Worm (Caenorhabditis elegans) whole organism, young adult: Measurements from ENCODE around the gene F17C11.26.

ENCODE experiments used
- D2030.7 ChIP-seq: fragments of 200-800 bp; sonication (Bioruptor generic); IDR thresholded peaks from 2 replicates; pipeline ENCODE4 v1.3.6; 2022; ENCODE audit warnings: missing genetic modification reagents, missing genetic modification characterization, missing compliant biosample characterization
- F22D6.2 ChIP-seq: sonication (generic microtip); optimal IDR thresholded peaks from 2 replicates; lab custom pipeline; 2016; ENCODE audit warnings: mild to moderate bottlenecking, missing genetic modification characterization, missing compliant biosample characterization
- F23B12.7 ChIP-seq: sonication (generic microtip); optimal IDR thresholded peaks from 2 replicates; lab custom pipeline; 2017; ENCODE audit warnings: missing genetic modification characterization, mild to moderate bottlenecking, missing compliant biosample characterization, antibody characterized with exemption, moderate library complexity; ENCODE audit not compliant: insufficient read depth
- F33H1.4 ChIP-seq: fragments of 200-800 bp; sonication (Bioruptor generic); IDR thresholded peaks from 2 replicates; pipeline ENCODE4 v1.3.6; 2022; ENCODE audit warnings: missing genetic modification reagents, missing genetic modification characterization, missing compliant biosample characterization
- F39B2.1 ChIP-seq: fragments of 200-800 bp; sonication (Bioruptor generic); IDR thresholded peaks from 2 replicates; pipeline ENCODE4 v1.3.6; 2022; ENCODE audit warnings: missing genetic modification reagents, missing genetic modification characterization, missing compliant biosample characterization
- F52B5.7 ChIP-seq: sonication (generic microtip); optimal IDR thresholded peaks from 2 replicates; lab custom pipeline; 2016; ENCODE audit warnings: mild to moderate bottlenecking, missing genetic modification characterization, missing compliant biosample characterization
- F57A8.1 ChIP-seq: fragments of 200-800 bp; sonication (Bioruptor generic); optimal IDR thresholded peaks from 2 replicates; lab custom pipeline; 2018; ENCODE audit warnings: mild to moderate bottlenecking, missing genetic modification characterization, moderate library complexity, missing compliant biosample characterization
- T26A5.8 ChIP-seq: sonication (generic microtip); optimal IDR thresholded peaks from 2 replicates; lab custom pipeline; 2016; ENCODE audit warnings: missing genetic modification characterization, missing compliant biosample characterization
- Y53F4B.3 ChIP-seq: fragments of 200-800 bp; sonication (Bioruptor generic); IDR thresholded peaks from 2 replicates; pipeline ENCODE4 v1.3.6; 2022; ENCODE audit warnings: missing genetic modification reagents, missing genetic modification characterization, missing compliant biosample characterization
- Y53G8AR.9 ChIP-seq: fragments of 200-800 bp; sonication (Bioruptor generic); conservative IDR thresholded peaks from 2 replicates; pipeline ENCODE4 v1.3.6; 2022; ENCODE audit warnings: missing genetic modification reagents, missing genetic modification characterization, missing compliant biosample characterization
- Y67H2A.10 ChIP-seq: fragments of 200-800 bp; sonication (Bioruptor generic); conservative IDR thresholded peaks from 2 replicates; pipeline ENCODE4 v1.3.6; 2022; ENCODE audit warnings: missing genetic modification reagents, missing genetic modification characterization, missing compliant biosample characterization
- ZK185.1 ChIP-seq: sonication (generic microtip); optimal IDR thresholded peaks from 2 replicates; lab custom pipeline; 2016; ENCODE audit warnings: mild to moderate bottlenecking, missing genetic modification characterization, missing compliant biosample characterization; ENCODE audit not compliant: poor library complexity, severe bottlenecking
- ama-1 ChIP-seq, 3 experiments: fragments of 150-350 bp in 1 of 3; sonication (generic microtip) in 2 of 3; optimal IDR thresholded peaks; 2 replicates each; lab custom pipeline; 2014 to 2018; ENCODE audit warnings: missing biosample characterization in 2 of 3, missing genetic modification characterization in 2 of 3, missing genetic modification reagents in 2 of 3
- aptf-3 ChIP-seq: fragments of 200-800 bp; sonication (Bioruptor generic); IDR thresholded peaks from 2 replicates; pipeline ENCODE4 v1.3.6; 2022; ENCODE audit warnings: missing genetic modification characterization, missing compliant biosample characterization
- atf-7 ChIP-seq: sonication (generic microtip); optimal IDR thresholded peaks from 2 replicates; lab custom pipeline; 2017; ENCODE audit warnings: mild to moderate bottlenecking, missing genetic modification characterization, missing compliant biosample characterization
- cebp-1 ChIP-seq, 2 experiments: fragments of 200-800 bp in 1 of 2; sonication (Bioruptor generic) in 1 of 2; sonication (generic microtip) in 1 of 2; IDR thresholded peaks in 1 of 2; optimal IDR thresholded peaks in 1 of 2; 2 replicates each; pipeline versions ENCODE4 v1.3.6 to Lab custom; 2017 to 2022; ENCODE audit warnings: missing compliant biosample characterization in 2 of 2, missing genetic modification characterization in 2 of 2, mild to moderate bottlenecking in 1 of 2, missing genetic modification reagents in 1 of 2, moderate library complexity in 1 of 2
- ceh-100 ChIP-seq: fragments of 200-800 bp; sonication (Bioruptor generic); IDR thresholded peaks from 2 replicates; pipeline ENCODE4 v1.3.6; 2022; ENCODE audit warnings: missing genetic modification reagents, missing genetic modification characterization, missing compliant biosample characterization
- ceh-40 ChIP-seq: fragments of 200-800 bp; sonication (Bioruptor generic); IDR thresholded peaks from 2 replicates; pipeline ENCODE4 v1.3.6; 2022; ENCODE audit warnings: missing genetic modification characterization, missing compliant biosample characterization
- ceh-58 ChIP-seq: fragments of 200-800 bp; sonication (Bioruptor generic); IDR thresholded peaks from 2 replicates; pipeline ENCODE4 v1.3.6; 2022; ENCODE audit warnings: missing genetic modification characterization, missing compliant biosample characterization
- ceh-79 ChIP-seq: sonication (generic microtip); optimal IDR thresholded peaks from 2 replicates; lab custom pipeline; 2017; ENCODE audit warnings: mild to moderate bottlenecking, missing genetic modification characterization, missing compliant biosample characterization
- chd-7 ChIP-seq: sonication (generic microtip); optimal IDR thresholded peaks from 2 replicates; lab custom pipeline; 2016; ENCODE audit warnings: mild to moderate bottlenecking, missing genetic modification characterization, moderate library complexity, missing compliant biosample characterization
- him-1 ChIP-seq: sonication (generic microtip); optimal IDR thresholded peaks from 2 replicates; lab custom pipeline; 2016; ENCODE audit warnings: missing genotype, missing genetic modification reagents, missing genetic modification characterization, missing compliant biosample characterization
- hlh-12 ChIP-seq: sonication (generic microtip); optimal IDR thresholded peaks from 2 replicates; lab custom pipeline; 2016; ENCODE audit warnings: missing genetic modification characterization, missing compliant biosample characterization
- hrde-1 ChIP-seq: sonication (generic microtip); optimal IDR thresholded peaks from 2 replicates; lab custom pipeline; 2016; ENCODE audit warnings: missing genetic modification characterization, mild to moderate bottlenecking, missing compliant biosample characterization, moderate library complexity, missing genotype, missing genetic modification reagents, borderline replicate concordance
- lag-1 ChIP-seq: fragments of 200-800 bp; sonication (Bioruptor generic); IDR thresholded peaks from 2 replicates; pipeline ENCODE4 v1.3.6; 2022; ENCODE audit warnings: missing genetic modification reagents, missing genetic modification characterization, missing compliant biosample characterization
- lin-40 ChIP-seq: sonication (generic microtip); optimal IDR thresholded peaks from 2 replicates; lab custom pipeline; 2016; ENCODE audit warnings: missing genetic modification characterization, mild to moderate bottlenecking, missing compliant biosample characterization, missing genotype, missing genetic modification reagents
- lin-54 ChIP-seq: fragments of 200-800 bp; sonication (Bioruptor generic); optimal IDR thresholded peaks from 2 replicates; lab custom pipeline; 2018; ENCODE audit warnings: mild to moderate bottlenecking, missing genetic modification characterization, missing compliant biosample characterization
- lsy-27 ChIP-seq: sonication (generic microtip); optimal IDR thresholded peaks from 2 replicates; lab custom pipeline; 2017; ENCODE audit warnings: missing genetic modification characterization, mild to moderate bottlenecking, missing compliant biosample characterization, antibody characterized with exemption, missing genotype, borderline replicate concordance; ENCODE audit not compliant: insufficient read depth
- madf-3 ChIP-seq: fragments of 200-800 bp; sonication (Bioruptor generic); IDR thresholded peaks from 2 replicates; pipeline ENCODE4 v1.3.6; 2022; ENCODE audit warnings: missing genetic modification reagents, missing genetic modification characterization, missing compliant biosample characterization
- madf-6 ChIP-seq: fragments of 200-800 bp; sonication (Bioruptor generic); IDR thresholded peaks from 2 replicates; pipeline ENCODE4 v1.3.6; 2022; ENCODE audit warnings: missing genetic modification reagents, missing genetic modification characterization, missing compliant biosample characterization
- mes-4 ChIP-seq: sonication (generic microtip); optimal IDR thresholded peaks from 2 replicates; lab custom pipeline; 2016; ENCODE audit warnings: missing genotype, missing genetic modification characterization, missing compliant biosample characterization
- nhr-179 ChIP-seq: sonication (generic microtip); optimal IDR thresholded peaks from 2 replicates; lab custom pipeline; 2016; ENCODE audit warnings: mild to moderate bottlenecking, missing genetic modification characterization, missing compliant biosample characterization
- nhr-27 ChIP-seq: fragments of 200-800 bp; sonication (Bioruptor generic); optimal IDR thresholded peaks from 2 replicates; lab custom pipeline; 2018; ENCODE audit warnings: mild to moderate bottlenecking, missing genetic modification characterization, moderate library complexity, missing compliant biosample characterization
- nhr-80 ChIP-seq: sonication (generic microtip); optimal IDR thresholded peaks from 2 replicates; lab custom pipeline; 2016; ENCODE audit warnings: missing genetic modification characterization, missing compliant biosample characterization
- nhr-90 ChIP-seq: sonication (generic microtip); optimal IDR thresholded peaks from 2 replicates; lab custom pipeline; 2016; ENCODE audit warnings: missing genotype, mild to moderate bottlenecking, missing genetic modification characterization, missing compliant biosample characterization
- pha-4 ChIP-seq: fragments of 150-350 bp; sonication (generic microtip); optimal IDR thresholded peaks from 2 replicates; lab custom pipeline; 2014; ENCODE audit warnings: missing biosample characterization, missing genetic modification reagents, missing genetic modification characterization
- rcor-1 ChIP-seq: fragments of 200-800 bp; sonication (Bioruptor generic); IDR thresholded peaks from 2 replicates; pipeline ENCODE4 v1.3.6; 2022; ENCODE audit warnings: missing genetic modification reagents, missing genetic modification characterization, missing compliant biosample characterization
- rec-8 ChIP-seq, 2 experiments: sonication (generic microtip); optimal IDR thresholded peaks; 2 replicates each; lab custom pipeline; 2016; ENCODE audit warnings: mild to moderate bottlenecking in 2 of 2, missing genetic modification characterization in 2 of 2, missing genetic modification reagents in 2 of 2, missing genotype in 2 of 2, missing biosample characterization in 1 of 2, missing compliant biosample characterization in 1 of 2, moderate library complexity in 1 of 2
- repo-1 ChIP-seq: sonication (generic microtip); optimal IDR thresholded peaks from 2 replicates; lab custom pipeline; 2017; ENCODE audit warnings: mild to moderate bottlenecking, missing genetic modification characterization, missing compliant biosample characterization
- rpc-1 ChIP-seq, 2 experiments: fragments of 150-350 bp in 1 of 2; sonication (generic microtip) in 1 of 2; optimal IDR thresholded peaks; 2 replicates each; lab custom pipeline; 2014 to 2018; ENCODE audit warnings: missing biosample characterization in 1 of 2, missing genetic modification characterization in 1 of 2, missing genetic modification reagents in 1 of 2, missing genotype in 1 of 2
- snpc-3.4 ChIP-seq: sonication (generic microtip); optimal IDR thresholded peaks from 2 replicates; lab custom pipeline; 2017; ENCODE audit warnings: missing genetic modification characterization, mild to moderate bottlenecking, missing compliant biosample characterization, antibody characterized with exemption, moderate library complexity, missing genotype, missing genetic modification reagents
- tbx-9 ChIP-seq: sonication (generic microtip); optimal IDR thresholded peaks from 2 replicates; lab custom pipeline; 2016; ENCODE audit warnings: borderline replicate concordance, missing genetic modification characterization, inconsistent platforms, missing compliant biosample characterization
- tlf-1 ChIP-seq: fragments of 200-800 bp; sonication (Bioruptor generic); optimal IDR thresholded peaks from 2 replicates; lab custom pipeline; 2018; ENCODE audit warnings: mild to moderate bottlenecking, missing genetic modification characterization, missing compliant biosample characterization
- xnd-1 ChIP-seq: sonication (generic microtip); optimal IDR thresholded peaks from 2 replicates; lab custom pipeline; 2016; ENCODE audit warnings: missing genotype, missing genetic modification reagents, missing genetic modification characterization, missing compliant biosample characterization
- zim-3 ChIP-seq: sonication (generic microtip); optimal IDR thresholded peaks from 2 replicates; lab custom pipeline; 2017; ENCODE audit warnings: mild to moderate bottlenecking, missing genetic modification characterization, moderate library complexity, missing compliant biosample characterization
- ztf-6 ChIP-seq: fragments of 200-800 bp; sonication (Bioruptor generic); IDR thresholded peaks from 2 replicates; pipeline ENCODE4 v1.3.6; 2022; ENCODE audit warnings: missing genetic modification reagents, missing genetic modification characterization, missing compliant biosample characterization

Gene F17C11.26

ce11 chrV:10897172-10897571, 44.1 kb upstream of the F17C11.26 start (continued):
- TF ChIP-seq cebp-1 (GFP tag; IDR thresholded peaks at IDR 0.05; lab: Robert Waterston, UW): peak; percentile 72; the same call in 1 of the 2 replicates
- TF ChIP-seq cebp-1 (tag; optimal IDR thresholded peaks at IDR 0.05; lab: Kevin White, UChicago): peak; percentile 93
- 0 out of 2 replicates have a peak, but pooled peaks have one; percentile 55 for TF ChIP-seq aptf-3 (GFP tag; lab: Robert Waterston, UW)
- TF ChIP-seq pha-4 (tag; lab: Kevin White, UChicago): peak; percentile 99
- TF ChIP-seq lin-40 (tag; lab: Kevin White, UChicago): peak; percentile 98
- TF ChIP-seq xnd-1 (tag; lab: Kevin White, UChicago): peak; percentile 78
- peak; percentile 99 for TF ChIP-seq nhr-80
- TF ChIP-seq ztf-6 (GFP tag; lab: Robert Waterston, UW): peak; percentile 91
- TF ChIP-seq F52B5.7 (tag; lab: Kevin White, UChicago): peak; percentile 87
- TF ChIP-seq Y53G8AR.9 (GFP tag; lab: Robert Waterston, UW): peak; percentile 98
- TF ChIP-seq hrde-1 (tag; lab: Kevin White, UChicago): peak; percentile 88
- TF ChIP-seq T26A5.8 (tag; lab: Kevin White, UChicago): peak; percentile 38
- TF ChIP-seq him-1 (tag; lab: Kevin White, UChicago): peak; percentile 95
- TF ChIP-seq atf-7: peak; percentile 96
- no peak for TF ChIP-seq rpc-1 (optimal IDR thresholded peaks at IDR 0.05; lab: Kevin White, UChicago)
- TF ChIP-seq rpc-1 (tag; optimal IDR thresholded peaks at IDR 0.05; lab: Kevin White, UChicago): no peak
- TF ChIP-seq F33H1.4 (GFP tag; lab: Robert Waterston, UW): peak; percentile 88
- TF ChIP-seq nhr-179: no peak
- TF ChIP-seq Y67H2A.10 (GFP tag; lab: Robert Waterston, UW): peak; percentile 91
- TF ChIP-seq F57A8.1: no peak
- TF ChIP-seq ceh-40 (GFP tag; lab: Robert Waterston, UW): peak; percentile 87
- TF ChIP-seq F23B12.7 (tag; lab: Kevin White, UChicago): peak; percentile 89
- peak; percentile 14 for TF ChIP-seq mes-4
- TF ChIP-seq lin-54 (GFP tag; lab: Kevin White, UChicago): peak; percentile 100
- TF ChIP-seq F22D6.2 (tag; lab: Kevin White, UChicago): peak; percentile 91
- peak; percentile 55 for TF ChIP-seq ama-1 (optimal IDR thresholded peaks at IDR 0.05; lab: Kevin White, UChicago)
- peak in 1 of 2 experiments; percentile 69 for TF ChIP-seq ama-1 (GFP tag; optimal IDR thresholded peaks at IDR 0.05; lab: Kevin White, UChicago)
- no peak for TF ChIP-seq tbx-9 (tag; lab: Kevin White, UChicago)
- peak; percentile 91 for TF ChIP-seq ceh-79 (tag; lab: Kevin White, UChicago)
- TF ChIP-seq Y53F4B.3 (GFP tag; lab: Robert Waterston, UW): peak; percentile 75; the same call in 1 of the 2 replicates
- no peak for TF ChIP-seq lsy-27 (tag; lab: Kevin White, UChicago)
- peak; percentile 94 for TF ChIP-seq F39B2.1 (GFP tag; lab: Robert Waterston, UW)
- TF ChIP-seq nhr-90 (tag; lab: Kevin White, UChicago): peak; percentile 96
- TF ChIP-seq rec-8 (tag; optimal IDR thresholded peaks at IDR 0.05; lab: Kevin White, UChicago): peak; percentile 73 to 77
- peak; percentile 95 for TF ChIP-seq D2030.7 (GFP tag; lab: Robert Waterston, UW)
- peak; percentile 96 for TF ChIP-seq rcor-1
- TF ChIP-seq repo-1 (tag; lab: Kevin White, UChicago): peak; percentile 93
- TF ChIP-seq lag-1: no peak
- TF ChIP-seq ZK185.1 (tag; lab: Kevin White, UChicago): peak; percentile 97
- TF ChIP-seq zim-3 (tag; lab: Kevin White, UChicago): peak; percentile 94
- TF ChIP-seq ceh-58 (GFP tag; lab: Robert Waterston, UW): 0 out of 2 replicates have a peak, but pooled peaks have one; percentile 33
- peak; percentile 98 for TF ChIP-seq madf-3
- peak; percentile 97 for TF ChIP-seq chd-7 (tag; lab: Kevin White, UChicago)
- TF ChIP-seq snpc-3.4: peak; percentile 92
- TF ChIP-seq tlf-1 (GFP tag; lab: Kevin White, UChicago): peak; percentile 99
- peak; percentile 94 for TF ChIP-seq madf-6 (GFP tag; lab: Robert Waterston, UW)
- TF ChIP-seq ceh-100 (GFP tag; lab: Robert Waterston, UW): peak; percentile 90
- TF ChIP-seq nhr-27 (tag; lab: Kevin White, UChicago): peak; percentile 70
- no peak for TF ChIP-seq hlh-12 (tag; lab: Kevin White, UChicago)
